Worm (Caenorhabditis elegans) whole organism, late embryonic: ENCODE results near the gene cyp-33E2.
A peak's percentile ranks its signal among the peaks of the same experiment; 100 is the strongest.

Experiments
- C08G9.2 ChIP-seq: sonication (generic microtip); optimal IDR thresholded peaks from 2 replicates; lab custom pipeline; 2016; ENCODE audit warnings: mild to moderate bottlenecking, missing genetic modification characterization, moderate library complexity, missing compliant biosample characterization
- ama-1 ChIP-seq: fragments of 150-350 bp; optimal IDR thresholded peaks from 2 replicates; lab custom pipeline; 2014
- ceh-45 ChIP-seq: fragments of 200-800 bp; sonication (Bioruptor generic); IDR thresholded peaks from 2 replicates; pipeline ENCODE4 v1.3.6; 2022; ENCODE audit warnings: missing genetic modification reagents, missing genetic modification characterization, missing compliant biosample characterization
- eyg-1 ChIP-seq: sonication (generic microtip); optimal IDR thresholded peaks from 2 replicates; lab custom pipeline; 2016; ENCODE audit warnings: missing genotype, missing genetic modification characterization, missing compliant biosample characterization
- pqm-1 ChIP-seq: sonication (generic microtip); optimal IDR thresholded peaks from 2 replicates; lab custom pipeline; 2016; ENCODE audit warnings: missing genetic modification characterization, missing compliant biosample characterization
- tbx-7 ChIP-seq: sonication (generic microtip); optimal IDR thresholded peaks from 2 replicates; lab custom pipeline; 2016; ENCODE audit warnings: missing genotype, missing genetic modification characterization, missing compliant biosample characterization

DNA sequence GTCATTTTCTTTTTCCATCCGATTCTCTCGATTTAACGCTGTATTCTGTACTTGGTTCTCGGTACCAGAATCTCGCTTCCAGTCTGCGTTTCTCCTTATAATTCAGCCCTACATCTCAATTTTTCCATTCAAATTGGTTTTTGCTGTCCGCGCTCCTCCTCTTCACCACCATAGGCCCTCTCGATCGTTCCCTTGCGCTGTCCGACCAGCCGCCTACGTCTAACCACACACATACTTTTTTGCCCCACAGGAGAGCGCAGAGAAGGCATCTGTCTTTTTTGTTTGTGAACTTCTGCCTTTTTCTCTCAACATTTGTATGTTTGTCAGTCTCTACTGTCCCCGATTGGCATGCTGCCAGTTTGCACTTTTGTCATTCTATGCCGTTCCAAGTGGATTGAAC is 15.2 kb downstream of the cyp-33E2 start, which contains the start of gene F42A9.11:
- TF ChIP-seq C08G9.2 (tag; lab: Kevin White, UChicago) (peak; percentile 17), pqm-1 (no peak), tbx-7 (tag; lab: Kevin White, UChicago) (no peak), eyg-1 (tag; lab: Kevin White, UChicago) (no peak), ama-1 (lab: Kevin White, UChicago) (no peak), ceh-45 (GFP tag; lab: Robert Waterston, UW) (no peak)
